Worm (Caenorhabditis elegans): ENCODE results near the gene ctr-9.

The ctr-9 gene

DNA sequence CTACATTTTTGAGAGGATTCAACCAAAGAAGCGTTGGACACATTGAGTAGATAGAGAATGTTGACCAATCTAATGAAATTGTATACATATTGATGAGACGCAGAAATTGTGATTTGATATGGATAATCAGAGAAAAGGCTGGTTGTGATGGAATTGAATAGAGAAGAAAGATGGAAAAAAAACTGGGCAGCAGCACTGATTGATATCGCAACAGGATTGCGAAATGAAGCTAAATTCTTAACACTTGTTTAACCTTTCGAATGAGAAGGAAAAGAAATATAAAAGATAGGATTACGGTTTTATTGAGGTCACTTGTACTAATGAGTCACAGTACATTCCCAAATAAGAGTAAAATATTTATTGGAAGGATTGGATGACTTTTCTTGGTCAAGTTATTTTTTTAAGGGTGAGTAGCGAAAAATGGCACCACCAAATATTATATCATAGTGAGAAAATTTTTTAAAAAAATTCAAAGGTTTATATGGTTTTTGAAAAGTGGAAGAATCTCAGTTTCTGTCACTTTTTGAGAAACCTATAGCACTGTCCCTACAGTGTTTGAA, 11.0 kb downstream of the ctr-9 start:
- TF ChIP-seq nhr-19 (GFP tag; conservative IDR thresholded peaks at IDR 0.05), result no peak
- no peak for TF ChIP-seq dsc-1 (tag; optimal IDR thresholded peaks at IDR 0.05)
- TF ChIP-seq ceh-8 (GFP tag; optimal IDR thresholded peaks at IDR 0.05), result no peak
- TF ChIP-seq blmp-1 (tag; optimal IDR thresholded peaks at IDR 0.05), result peak; percentile 63
- TF ChIP-seq lin-14 (GFP tag; optimal IDR thresholded peaks at IDR 0.05), result peak; percentile 44
- TF ChIP-seq ceh-82 (tag; optimal IDR thresholded peaks at IDR 0.05), result no peak
- peak; percentile 20 for TF ChIP-seq nhr-71 (tag; optimal IDR thresholded peaks at IDR 0.05)
- TF ChIP-seq lsy-2 (tag; optimal IDR thresholded peaks at IDR 0.05), result peak in 1 of 2 experiments; percentile 32
- no peak for TF ChIP-seq unc-62 (GFP tag; optimal IDR thresholded peaks at IDR 0.05)
- no peak for TF ChIP-seq isw-1 (GFP tag; IDR thresholded peaks at IDR 0.05)
- peak; percentile 17 for TF ChIP-seq C16A3.4 (tag; optimal IDR thresholded peaks at IDR 0.05)
- no peak for TF ChIP-seq efl-1 (optimal IDR thresholded peaks at IDR 0.05)
- TF ChIP-seq efl-1 (GFP tag; optimal IDR thresholded peaks at IDR 0.05 in 1 of 2), result peak in 1 of 2 experiments; percentile 80
- peak in 1 of 2 experiments; percentile 7 for TF ChIP-seq lin-35 (GFP tag; optimal IDR thresholded peaks at IDR 0.05)
- no peak for TF ChIP-seq tbx-2 (tag; optimal IDR thresholded peaks at IDR 0.05)
- TF ChIP-seq elt-3 (tag; optimal IDR thresholded peaks at IDR 0.05), result peak in 5 of 6 experiments; percentile 27 to 81 (median 76)
- peak; percentile 23 for TF ChIP-seq skn-1 (tag; optimal IDR thresholded peaks at IDR 0.05)
- no peak for TF ChIP-seq F16B12.6 (tag; optimal IDR thresholded peaks at IDR 0.05)
- no peak for TF ChIP-seq nhr-237 (tag; optimal IDR thresholded peaks at IDR 0.05)
- TF ChIP-seq ceh-63 (GFP tag; optimal IDR thresholded peaks at IDR 0.05), result no peak
- TF ChIP-seq C04F5.9 (tag; optimal IDR thresholded peaks at IDR 0.05), result no peak

DNA sequence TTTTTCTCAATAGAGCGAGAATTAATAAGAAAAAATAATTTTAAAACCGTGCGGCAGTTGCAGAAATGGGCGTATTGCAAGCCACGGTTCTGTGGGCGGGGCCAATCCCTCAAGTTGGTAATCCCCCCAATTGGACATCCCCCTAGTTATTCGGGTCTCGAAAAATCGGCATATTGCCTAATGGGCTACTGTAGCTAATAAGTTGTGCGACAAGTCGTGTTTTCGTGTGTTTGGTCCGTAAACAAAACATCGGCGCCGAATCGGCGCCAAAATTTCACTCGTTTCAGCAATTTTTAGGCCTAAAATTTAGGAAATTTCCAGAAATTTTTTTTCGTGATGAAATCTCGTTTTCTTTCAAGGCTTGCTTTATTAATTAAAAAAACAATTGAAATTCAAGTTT, 13.2 kb downstream of the ctr-9 start:
- TF ChIP-seq egl-27 (tag; optimal IDR thresholded peaks at IDR 0.05) (no peak), sup-37 (GFP tag; optimal IDR thresholded peaks at IDR 0.05) (no peak), ama-1 (optimal IDR thresholded peaks at IDR 0.05) (no peak), nhr-28 (tag; optimal IDR thresholded peaks at IDR 0.05) (no peak), mab-9 (GFP tag; IDR thresholded peaks at IDR 0.05) (no peak), pag-3 (tag; optimal IDR thresholded peaks at IDR 0.05; ENCODE audit: borderline replicate concordance, insufficient read depth) (no peak), isw-1 (GFP tag; IDR thresholded peaks at IDR 0.05) (no peak), fos-1 (tag; optimal IDR thresholded peaks at IDR 0.05) (no peak), mep-1 (tag; optimal IDR thresholded peaks at IDR 0.05) (no peak), nhr-11 (tag; optimal IDR thresholded peaks at IDR 0.05) (no peak), ets-5 (GFP tag; IDR thresholded peaks at IDR 0.05) (no peak), nhr-84 (tag; optimal IDR thresholded peaks at IDR 0.05) (no peak), snu-23 (GFP tag; optimal IDR thresholded peaks at IDR 0.05) (no peak), tlp-1 (tag; optimal IDR thresholded peaks at IDR 0.05) (no peak), ces-1 (GFP tag; optimal IDR thresholded peaks at IDR 0.05) (no peak), vab-15 (tag; optimal IDR thresholded peaks at IDR 0.05) (no peak), snpc-4 (tag; optimal IDR thresholded peaks at IDR 0.05) (no peak)

DNA sequence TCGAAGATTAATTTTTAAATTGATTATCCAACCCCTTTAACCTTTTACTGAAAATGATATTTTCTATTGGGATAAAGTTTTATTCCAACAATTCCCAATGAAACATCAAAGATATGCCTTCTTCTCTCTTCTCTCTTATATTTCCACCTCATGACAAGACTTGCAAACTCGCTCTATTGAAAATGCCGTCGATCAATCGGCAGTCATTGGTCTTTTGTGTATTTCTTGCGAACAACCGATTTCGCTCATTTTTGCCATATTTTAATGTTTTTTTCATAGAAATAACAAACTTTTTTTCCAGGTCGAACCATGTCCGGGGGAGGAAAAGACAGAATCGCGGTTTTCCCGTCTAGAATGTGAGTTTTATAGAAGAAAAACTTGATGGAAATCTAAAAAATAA, 16.6 kb downstream of the ctr-9 start, which contains the start of gene vha-14:
vha-14 (plus strand) TSS at position 302 of the 400 bp plus-strand sequence.
- TF ChIP-seq Y116A8C.19 (tag; optimal IDR thresholded peaks at IDR 0.05; ENCODE audit: borderline replicate concordance) (no peak), grh-1 (GFP tag; IDR thresholded peaks at IDR 0.05) (no peak), lir-3 (tag; optimal IDR thresholded peaks at IDR 0.05; ENCODE audit: poor library complexity) (peak; percentile 6), nhr-71 (tag; optimal IDR thresholded peaks at IDR 0.05) (peak; percentile 16), hpl-2 (GFP tag; optimal IDR thresholded peaks at IDR 0.05) (no peak), pqm-1 (tag; optimal IDR thresholded peaks at IDR 0.05) (no peak), hlh-17 (GFP tag; optimal IDR thresholded peaks at IDR 0.05; ENCODE audit: borderline replicate concordance) (no peak), F16B12.6 (tag; optimal IDR thresholded peaks at IDR 0.05) (no peak), C16A3.4 (tag; optimal IDR thresholded peaks at IDR 0.05) (peak; percentile 64), egl-27 (tag; optimal IDR thresholded peaks at IDR 0.05) (no peak), lsy-2 (tag; optimal IDR thresholded peaks at IDR 0.05) (peak in 1 of 2 experiments; percentile 77), efl-1 (optimal IDR thresholded peaks at IDR 0.05) (peak; percentile 45 to 57), efl-1 (GFP tag; optimal IDR thresholded peaks at IDR 0.05 in 1 of 2) (peak; percentile 52 to 79), fos-1 (tag; optimal IDR thresholded peaks at IDR 0.05) (no peak), isw-1 (GFP tag; IDR thresholded peaks at IDR 0.05) (no peak), mab-9 (GFP tag; IDR thresholded peaks at IDR 0.05) (no peak), dpl-1 (GFP tag; optimal IDR thresholded peaks at IDR 0.05) (peak; percentile 1 to 69 (median 31)), mep-1 (tag; optimal IDR thresholded peaks at IDR 0.05) (peak; percentile 74), swsn-7 (tag; optimal IDR thresholded peaks at IDR 0.05) (no peak), fkh-8 (tag; optimal IDR thresholded peaks at IDR 0.05) (no peak), nhr-76 (tag; optimal IDR thresholded peaks at IDR 0.05) (no peak), sox-4 (tag; optimal IDR thresholded peaks at IDR 0.05) (no peak), unc-98 (GFP tag; IDR thresholded peaks at IDR 0.05) (no peak), tlp-1 (tag; optimal IDR thresholded peaks at IDR 0.05) (no peak)
